Fruit fly (Drosophila melanogaster) whole organism, embryonic: ENCODE measurements around the gene SCCRO.
A peak's percentile ranks its signal among the peaks of the same experiment; 100 is the strongest.

Experiments used
- Aef1 ChIP-seq: fragments of 200-800 bp; sonication (Bioruptor generic); IDR thresholded peaks from 3 replicates; pipeline ENCODE4 v1.3.6; 2022; ENCODE audit warnings: missing biosample characterization, missing genetic modification characterization
- Asciz ChIP-seq: fragments of 200-800 bp; sonication (Bioruptor generic); optimal IDR thresholded peaks from 2 replicates; lab custom pipeline; 2017; ENCODE audit warnings: missing biosample characterization, mild to moderate bottlenecking, missing genetic modification characterization, missing genetic modification reagents
- Atf3 ChIP-seq: fragments of 200-800 bp; sonication (Bioruptor generic); optimal IDR thresholded peaks from 3 replicates; lab custom pipeline; 2016; ENCODE audit warnings: missing biosample characterization, missing genetic modification characterization
- C15 ChIP-seq: fragments of 200-800 bp; sonication (Bioruptor generic); IDR thresholded peaks from 3 replicates; pipeline ENCODE4 v1.3.6; 2022; ENCODE audit warnings: missing biosample characterization, missing genetic modification characterization
- CG10209 ChIP-seq: fragments of 200-800 bp; sonication (Bioruptor generic); optimal IDR thresholded peaks from 3 replicates; lab custom pipeline; 2017; ENCODE audit warnings: missing biosample characterization, mild to moderate bottlenecking, missing genetic modification characterization, missing genetic modification reagents
- CG10274 ChIP-seq: fragments of 200-800 bp; sonication (Bioruptor generic); optimal IDR thresholded peaks from 3 replicates; lab custom pipeline; 2017; ENCODE audit warnings: missing biosample characterization, mild to moderate bottlenecking, missing genetic modification characterization
- CG10366 ChIP-seq: fragments of 200-800 bp; sonication (Bioruptor generic); IDR thresholded peaks from 2 replicates; pipeline ENCODE4 v1.3.6; 2022; ENCODE audit warnings: missing biosample characterization, missing genetic modification characterization
- CG11695 ChIP-seq: fragments of 200-800 bp; sonication (Bioruptor generic); IDR thresholded peaks from 3 replicates; pipeline ENCODE4 v1.3.6; 2022; ENCODE audit warnings: missing biosample characterization, missing genetic modification characterization
- CG12744 ChIP-seq: fragments of 200-800 bp; sonication (Bioruptor generic); optimal IDR thresholded peaks from 2 replicates; lab custom pipeline; 2016; ENCODE audit warnings: missing biosample characterization, missing genetic modification characterization
- CG13123 ChIP-seq: fragments of 200-800 bp; sonication (Bioruptor generic); optimal IDR thresholded peaks from 2 replicates; lab custom pipeline; 2016; ENCODE audit warnings: missing biosample characterization, missing genetic modification characterization
- CG13287 ChIP-seq: fragments of 200-800 bp; sonication (Bioruptor generic); IDR thresholded peaks from 2 replicates; pipeline ENCODE4 v1.3.6; 2022; ENCODE audit warnings: missing biosample characterization, missing genetic modification characterization; ENCODE audit not compliant: partially characterized antibody
- CG13624 ChIP-seq: fragments of 200-800 bp; sonication (Bioruptor generic); optimal IDR thresholded peaks from 2 replicates; lab custom pipeline; 2016; ENCODE audit warnings: missing biosample characterization, missing genetic modification characterization
- CG13894 ChIP-seq: fragments of 200-800 bp; sonication (Bioruptor generic); optimal IDR thresholded peaks from 3 replicates; lab custom pipeline; 2018; ENCODE audit warnings: missing biosample characterization, mild to moderate bottlenecking, missing genetic modification characterization, moderate library complexity
- CG15479 ChIP-seq: fragments of 200-800 bp; sonication (Bioruptor generic); optimal IDR thresholded peaks from 3 replicates; lab custom pipeline; 2019; ENCODE audit warnings: missing biosample characterization, mild to moderate bottlenecking, missing genetic modification characterization, moderate library complexity
- CG17361 ChIP-seq: fragments of 200-800 bp; sonication (Bioruptor generic); IDR thresholded peaks from 3 replicates; pipeline ENCODE4 v1.3.6; 2022; ENCODE audit warnings: missing biosample characterization, missing genetic modification characterization
- CG17612 ChIP-seq: fragments of 200-800 bp; sonication (Bioruptor generic); IDR thresholded peaks from 2 replicates; pipeline ENCODE4 v1.3.6; 2022; ENCODE audit warnings: missing biosample characterization, missing genetic modification characterization
- CG1792 ChIP-seq: fragments of 200-800 bp; sonication (Bioruptor generic); optimal IDR thresholded peaks from 2 replicates; lab custom pipeline; 2016; ENCODE audit warnings: missing biosample characterization, missing genetic modification characterization
- CG2712 ChIP-seq: fragments of 200-800 bp; optimal IDR thresholded peaks from 3 replicates; lab custom pipeline; 2019; ENCODE audit warnings: missing biosample characterization, mild to moderate bottlenecking, missing genetic modification characterization, moderate library complexity
- CG31224 ChIP-seq: fragments of 200-800 bp; sonication (Bioruptor generic); IDR thresholded peaks from 2 replicates; pipeline ENCODE4 v1.3.6; 2022; ENCODE audit warnings: missing biosample characterization, missing genetic modification characterization
- CG4282 ChIP-seq: fragments of 200-800 bp; sonication (Bioruptor generic); optimal IDR thresholded peaks from 2 replicates; lab custom pipeline; 2016; ENCODE audit warnings: missing biosample characterization, missing genetic modification characterization
- CG4404 ChIP-seq: fragments of 200-800 bp; sonication (Bioruptor generic); IDR thresholded peaks from 2 replicates; pipeline ENCODE4 v1.3.6; 2022; ENCODE audit warnings: missing biosample characterization, missing genetic modification characterization
- CG4424 ChIP-seq: fragments of 200-800 bp; sonication (Bioruptor generic); optimal IDR thresholded peaks from 3 replicates; lab custom pipeline; 2016; ENCODE audit warnings: missing biosample characterization, missing genetic modification characterization
- CG4617 ChIP-seq: fragments of 200-800 bp; sonication (Bioruptor generic); optimal IDR thresholded peaks from 3 replicates; lab custom pipeline; 2016; ENCODE audit warnings: missing biosample characterization, missing genetic modification characterization, borderline replicate concordance
- CG4820 ChIP-seq: fragments of 200-800 bp; sonication (Bioruptor generic); optimal IDR thresholded peaks from 3 replicates; lab custom pipeline; 2016; ENCODE audit warnings: missing biosample characterization, missing genetic modification characterization
- CG9609 ChIP-seq: fragments of 200-800 bp; sonication (Bioruptor generic); optimal IDR thresholded peaks from 3 replicates; lab custom pipeline; 2016; ENCODE audit warnings: missing biosample characterization, missing genetic modification characterization
- CG9797 ChIP-seq: fragments of 200-800 bp; sonication (Bioruptor generic); optimal IDR thresholded peaks from 3 replicates; lab custom pipeline; 2018; ENCODE audit warnings: missing biosample characterization, mild to moderate bottlenecking, missing genetic modification characterization
- CG9876 ChIP-seq: fragments of 200-800 bp; sonication (Bioruptor generic); optimal IDR thresholded peaks from 2 replicates; lab custom pipeline; 2016; ENCODE audit warnings: missing biosample characterization, missing genetic modification characterization
- Dad ChIP-seq: fragments of 200-800 bp; sonication (Bioruptor generic); optimal IDR thresholded peaks from 3 replicates; lab custom pipeline; 2016; ENCODE audit warnings: missing biosample characterization, missing genetic modification characterization
- Eip74EF ChIP-seq, 2 experiments: fragments of 200-800 bp in 1 of 2; fragments of >200 bp in 1 of 2; sonication (Bioruptor generic) in 1 of 2; optimal IDR thresholded peaks; 2 replicates each; lab custom pipeline; 2017 to 2019; ENCODE audit warnings: missing biosample characterization in 2 of 2, missing genetic modification characterization in 2 of 2, mild to moderate bottlenecking in 1 of 2, moderate library complexity in 1 of 2
- GATAe ChIP-seq: fragments of 200-800 bp; sonication (Bioruptor generic); conservative IDR thresholded peaks from 2 replicates; pipeline ENCODE4 v1.3.6; 2022; ENCODE audit warnings: missing biosample characterization, missing genetic modification characterization
- Stat92E ChIP-seq, 3 experiments: fragments of >200 bp in 2 of 3; fragments of 200-800 bp in 1 of 3; sonication (Bioruptor generic) in 1 of 3; optimal IDR thresholded peaks; 2 replicates each; lab custom pipeline; 2017 to 2019; ENCODE audit warnings: missing biosample characterization in 3 of 3, missing genetic modification characterization in 3 of 3, mild to moderate bottlenecking in 1 of 3, moderate library complexity in 1 of 3
- bowl ChIP-seq: fragments of 200-800 bp; sonication (Bioruptor generic); IDR thresholded peaks from 2 replicates; pipeline ENCODE4 v1.3.6; 2022; ENCODE audit warnings: missing biosample characterization, missing genetic modification characterization
- cad ChIP-seq: fragments of >200 bp; optimal IDR thresholded peaks from 2 replicates; lab custom pipeline; 2017; ENCODE audit warnings: missing biosample characterization, missing genetic modification characterization
- emc ChIP-seq: fragments of 200-800 bp; sonication (Bioruptor generic); optimal IDR thresholded peaks from 2 replicates; lab custom pipeline; 2016; ENCODE audit warnings: missing biosample characterization, missing genetic modification characterization
- fu2 ChIP-seq: fragments of 200-800 bp; sonication (Bioruptor generic); optimal IDR thresholded peaks from 2 replicates; lab custom pipeline; 2016; ENCODE audit warnings: missing biosample characterization, missing genetic modification characterization
- gt ChIP-seq: fragments of 200-800 bp; sonication (Bioruptor generic); IDR thresholded peaks from 2 replicates; pipeline ENCODE4 v1.3.6; 2022; ENCODE audit warnings: missing biosample characterization, missing genetic modification characterization
- kah ChIP-seq: fragments of 200-800 bp; sonication (Bioruptor generic); optimal IDR thresholded peaks from 2 replicates; lab custom pipeline; 2018; ENCODE audit warnings: missing biosample characterization, mild to moderate bottlenecking, missing genetic modification characterization
- kay ChIP-seq: fragments of 200-800 bp; sonication (Bioruptor generic); optimal IDR thresholded peaks from 2 replicates; lab custom pipeline; 2016; ENCODE audit warnings: missing biosample characterization, missing genetic modification characterization
- knrl ChIP-seq: fragments of 200-800 bp; sonication (Bioruptor generic); IDR thresholded peaks from 3 replicates; pipeline ENCODE4 v1.3.6; 2022; ENCODE audit warnings: missing biosample characterization, missing genetic modification characterization; ENCODE audit not compliant: partially characterized antibody
- lbe ChIP-seq: fragments of 200-800 bp; sonication (Bioruptor generic); optimal IDR thresholded peaks from 2 replicates; lab custom pipeline; 2016; ENCODE audit warnings: missing biosample characterization, mild to moderate bottlenecking, missing genetic modification characterization
- mirr ChIP-seq: fragments of 200-800 bp; sonication (Bioruptor generic); optimal IDR thresholded peaks from 3 replicates; lab custom pipeline; 2018; ENCODE audit warnings: missing biosample characterization, mild to moderate bottlenecking, missing genetic modification characterization
- nmo ChIP-seq: fragments of 200-800 bp; sonication (Bioruptor generic); optimal IDR thresholded peaks from 2 replicates; lab custom pipeline; 2018; ENCODE audit warnings: missing biosample characterization, mild to moderate bottlenecking, missing genetic modification characterization, moderate library complexity
- oc ChIP-seq: fragments of 200-800 bp; sonication (Bioruptor generic); optimal IDR thresholded peaks from 2 replicates; lab custom pipeline; 2018; ENCODE audit warnings: missing biosample characterization, mild to moderate bottlenecking, missing genetic modification characterization, moderate library complexity
- org-1 ChIP-seq: fragments of 200-800 bp; sonication (Bioruptor generic); optimal IDR thresholded peaks from 2 replicates; lab custom pipeline; 2017; ENCODE audit warnings: missing biosample characterization, missing genetic modification characterization
- peb ChIP-seq: fragments of 200-800 bp; sonication (Bioruptor generic); IDR thresholded peaks from 2 replicates; pipeline ENCODE4 v1.3.6; 2022; ENCODE audit warnings: missing biosample characterization, missing genetic modification characterization
- pzg ChIP-seq: fragments of 200-800 bp; sonication (Bioruptor generic); optimal IDR thresholded peaks from 3 replicates; lab custom pipeline; 2018; ENCODE audit warnings: missing biosample characterization, mild to moderate bottlenecking, missing genetic modification characterization, moderate library complexity
- scrt ChIP-seq: fragments of 200-800 bp; sonication (Bioruptor generic); optimal IDR thresholded peaks from 2 replicates; lab custom pipeline; 2018; ENCODE audit warnings: missing biosample characterization, mild to moderate bottlenecking, missing genetic modification characterization, moderate library complexity
- sens-2 ChIP-seq: fragments of 200-800 bp; sonication (Bioruptor generic); IDR thresholded peaks from 2 replicates; pipeline ENCODE4 v1.3.6; 2022; ENCODE audit warnings: missing biosample characterization, missing genetic modification characterization
- sisA ChIP-seq: fragments of 200-800 bp; sonication (Bioruptor generic); IDR thresholded peaks from 2 replicates; pipeline ENCODE4 v1.3.6; 2022; ENCODE audit warnings: missing biosample characterization, missing genetic modification characterization
- tup ChIP-seq: fragments of 200-800 bp; sonication (Bioruptor generic); optimal IDR thresholded peaks from 2 replicates; lab custom pipeline; 2016; ENCODE audit warnings: missing biosample characterization, mild to moderate bottlenecking, missing genetic modification characterization, moderate library complexity
- usp ChIP-seq: fragments of >200 bp; optimal IDR thresholded peaks from 2 replicates; lab custom pipeline; 2017; ENCODE audit warnings: missing biosample characterization, missing genetic modification characterization

SCCRO gene

dm6 chr3L:15566484-15566955, 3.3 kb downstream of the SCCRO start (continued):
- peak; percentile 51 for TF ChIP-seq CG12744 (GFP tag; lab: Kevin White, UChicago)
- peak; percentile 94 for TF ChIP-seq mirr
- no peak for TF ChIP-seq Aef1 (GFP tag; lab: Robert Waterston, UW)
- TF ChIP-seq oc (tag; lab: Kevin White, UChicago), result no peak
- no peak for TF ChIP-seq Eip74EF (GFP tag; optimal IDR thresholded peaks at IDR 0.05; lab: Kevin White, UChicago)
- TF ChIP-seq scrt (GFP tag; lab: Kevin White, UChicago), result peak; percentile 57
- TF ChIP-seq usp, result no peak
- no peak for TF ChIP-seq lbe (GFP tag; lab: Kevin White, UChicago)
- TF ChIP-seq CG4424 (GFP tag; lab: Kevin White, UChicago), result no peak
- TF ChIP-seq CG13894 (tag; lab: Kevin White, UChicago), result no peak
- TF ChIP-seq Asciz (GFP tag; lab: Kevin White, UChicago), result peak; percentile 84
- TF ChIP-seq Atf3 (GFP tag; lab: Kevin White, UChicago), result no peak
- TF ChIP-seq CG13624 (GFP tag; lab: Kevin White, UChicago), result peak; percentile 38
- peak; percentile 22 for TF ChIP-seq Dad (GFP tag; lab: Kevin White, UChicago)
- no peak for TF ChIP-seq CG4820
- no peak for TF ChIP-seq CG9797 (GFP tag; lab: Kevin White, UChicago)
- peak; percentile 10 for TF ChIP-seq CG13123 (GFP tag; lab: Kevin White, UChicago)
- TF ChIP-seq sisA, result no peak
- TF ChIP-seq CG17612 (GFP tag; lab: Robert Waterston, UW), result no peak
- TF ChIP-seq bowl (GFP tag; lab: Robert Waterston, UW), result peak; percentile 36; the same call in 1 of the 2 replicates
- no peak for TF ChIP-seq gt (GFP tag; lab: Robert Waterston, UW)
- peak; percentile 45 for TF ChIP-seq CG10274 (GFP tag; lab: Kevin White, UChicago)
- TF ChIP-seq CG4617 (GFP tag; lab: Kevin White, UChicago), result no peak
- TF ChIP-seq CG4282 (GFP tag; lab: Kevin White, UChicago), result no peak
- TF ChIP-seq pzg (GFP tag; lab: Kevin White, UChicago), result no peak
- no peak for TF ChIP-seq kay (GFP tag; lab: Kevin White, UChicago)
- no peak for TF ChIP-seq tup (GFP tag; lab: Kevin White, UChicago)
- 0 out of 2 replicates have a peak, but pooled peaks have one; percentile 21 for TF ChIP-seq GATAe (GFP tag; lab: Robert Waterston, UW)
- no peak for TF ChIP-seq CG9876 (GFP tag; lab: Kevin White, UChicago)
- TF ChIP-seq emc (GFP tag; lab: Kevin White, UChicago), result no peak
- peak; percentile 80 for TF ChIP-seq CG10209 (GFP tag; lab: Kevin White, UChicago)
- TF ChIP-seq knrl (GFP tag; lab: Robert Waterston, UW), result no peak
- TF ChIP-seq C15 (GFP tag; lab: Robert Waterston, UW), result no peak
- peak; percentile 20 for TF ChIP-seq fu2 (GFP tag; lab: Kevin White, UChicago)
- TF ChIP-seq nmo (GFP tag; lab: Kevin White, UChicago), result no peak
- TF ChIP-seq CG10366 (GFP tag; lab: Robert Waterston, UW), result 0 out of 2 replicates have a peak, but pooled peaks have one; percentile 37
- TF ChIP-seq CG2712 (tag; lab: Kevin White, UChicago), result no peak
- TF ChIP-seq CG9609 (GFP tag; lab: Kevin White, UChicago), result no peak
- peak; percentile 28 for TF ChIP-seq CG1792 (GFP tag; lab: Kevin White, UChicago)
- peak; percentile 84 for TF ChIP-seq org-1 (GFP tag; lab: Kevin White, UChicago)
- TF ChIP-seq CG31224 (GFP tag; lab: Robert Waterston, UW), result no peak
- peak; percentile 78 for TF ChIP-seq CG11695
- TF ChIP-seq cad (GFP tag; lab: Kevin White, UChicago), result no peak
- TF ChIP-seq peb (GFP tag; lab: Robert Waterston, UW), result no peak; the same call in 1 of the 2 replicates
- no peak for TF ChIP-seq CG13287 (GFP tag; lab: Robert Waterston, UW)
- no peak for TF ChIP-seq CG4404 (GFP tag; lab: Robert Waterston, UW)
- TF ChIP-seq CG15479 (GFP tag; lab: Kevin White, UChicago), result peak; percentile 92
- no peak for TF ChIP-seq sens-2
- TF ChIP-seq Stat92E (GFP tag; optimal IDR thresholded peaks at IDR 0.05; lab: Kevin White, UChicago), result no peak
- no peak; the same call in 2 of the 3 replicates for TF ChIP-seq CG17361 (GFP tag; lab: Robert Waterston, UW)
- TF ChIP-seq kah, result peak; percentile 70
